Worm (Caenorhabditis elegans) whole organism, L4 larva: ENCODE results near the gene ulp-4.

Experiments
- F37D6.2 ChIP-seq: sonication (generic microtip); optimal IDR thresholded peaks from 2 replicates; lab custom pipeline; 2016; ENCODE audit warnings: mild to moderate bottlenecking, missing genetic modification characterization, missing compliant biosample characterization
- Y5F2A.4 ChIP-seq: fragments of 200-800 bp; sonication (Bioruptor generic); optimal IDR thresholded peaks from 2 replicates; lab custom pipeline; 2018; ENCODE audit warnings: mild to moderate bottlenecking, missing genetic modification characterization, missing compliant biosample characterization
- Y75B8A.6 ChIP-seq: fragments of 200-800 bp; sonication (Bioruptor generic); IDR thresholded peaks from 2 replicates; pipeline ENCODE4 v1.3.6; 2022; ENCODE audit warnings: missing genetic modification reagents, missing genetic modification characterization, missing compliant biosample characterization
- ZK337.2 ChIP-seq: fragments of 200-800 bp; sonication (Bioruptor generic); IDR thresholded peaks from 2 replicates; pipeline ENCODE4 v1.3.6; 2022; ENCODE audit warnings: missing genetic modification reagents, missing genetic modification characterization, missing compliant biosample characterization
- aha-1 ChIP-seq: fragments of 150-350 bp; peaks from one replicate; lab custom pipeline; 2014; ENCODE audit warnings: missing biosample characterization, missing genetic modification characterization
- aly-2 ChIP-seq: sonication (generic microtip); optimal IDR thresholded peaks from 2 replicates; lab custom pipeline; 2018; ENCODE audit warnings: missing biosample characterization, missing genetic modification characterization
- ama-1 ChIP-seq: fragments of 150-350 bp; optimal IDR thresholded peaks from 2 replicates; lab custom pipeline; 2014; ENCODE audit warnings: inconsistent platforms, mixed read lengths
- arid-1 ChIP-seq: fragments of 200-800 bp; sonication (Bioruptor generic); conservative IDR thresholded peaks from 2 replicates; pipeline ENCODE4 v1.3.6; 2022; ENCODE audit warnings: missing genetic modification reagents, missing genetic modification characterization, missing compliant biosample characterization
- attf-4 ChIP-seq: sonication (generic microtip); optimal IDR thresholded peaks from 3 replicates; lab custom pipeline; 2017; ENCODE audit warnings: missing biosample characterization, missing genetic modification characterization
- ceh-82 ChIP-seq: sonication (generic microtip); optimal IDR thresholded peaks from 2 replicates; lab custom pipeline; 2017; ENCODE audit warnings: missing biosample characterization, missing genetic modification characterization
- ces-1 ChIP-seq: fragments of 150-350 bp; sonication (generic microtip); optimal IDR thresholded peaks from 4 replicates; lab custom pipeline; 2014; ENCODE audit warnings: missing biosample characterization, missing genetic modification reagents, missing genetic modification characterization
- daf-12 ChIP-seq: fragments of 150-350 bp; optimal IDR thresholded peaks from 2 replicates; lab custom pipeline; 2014; ENCODE audit warnings: missing biosample characterization, missing genetic modification reagents, missing genetic modification characterization
- daf-8 ChIP-seq: fragments of 200-800 bp; sonication (Bioruptor generic); IDR thresholded peaks from 2 replicates; pipeline ENCODE4 v1.3.6; 2022; ENCODE audit warnings: missing genetic modification characterization, missing compliant biosample characterization
- dmd-6 ChIP-seq: fragments of 200-800 bp; sonication (Bioruptor generic); IDR thresholded peaks from 2 replicates; pipeline ENCODE4 v1.3.6; 2022; ENCODE audit warnings: missing genetic modification reagents, missing genetic modification characterization, missing compliant biosample characterization
- dmd-9 ChIP-seq: fragments of 200-800 bp; sonication (Bioruptor generic); IDR thresholded peaks from 2 replicates; pipeline ENCODE4 v1.3.6; 2022; ENCODE audit warnings: missing genetic modification reagents, missing genetic modification characterization, missing compliant biosample characterization
- duxl-1 ChIP-seq: sonication (generic microtip); optimal IDR thresholded peaks from 2 replicates; lab custom pipeline; 2016; ENCODE audit warnings: mild to moderate bottlenecking, missing genetic modification characterization, moderate library complexity, missing compliant biosample characterization; ENCODE audit not compliant: poor library complexity
- fkh-10 ChIP-seq: fragments of 150-350 bp; optimal IDR thresholded peaks from 2 replicates; lab custom pipeline; 2014; ENCODE audit warnings: missing biosample characterization, missing genetic modification reagents, missing genetic modification characterization
- fos-1 ChIP-seq: fragments of 150-350 bp; optimal IDR thresholded peaks from 2 replicates; lab custom pipeline; 2014; ENCODE audit warnings: missing biosample characterization, missing genetic modification characterization
- hlh-30 ChIP-seq: sonication (generic microtip); optimal IDR thresholded peaks from 2 replicates; lab custom pipeline; 2017; ENCODE audit warnings: antibody characterized with exemption, mild to moderate bottlenecking, missing genetic modification characterization, missing compliant biosample characterization; ENCODE audit not compliant: insufficient read depth
- hmg-1.1 ChIP-seq: fragments of 200-800 bp; sonication (Bioruptor generic); IDR thresholded peaks from 2 replicates; pipeline ENCODE4 v1.3.6; 2022; ENCODE audit warnings: missing genetic modification reagents, missing genetic modification characterization, missing compliant biosample characterization
- lin-13 ChIP-seq: fragments of 150-350 bp; optimal IDR thresholded peaks from 2 replicates; lab custom pipeline; 2014; ENCODE audit warnings: missing biosample characterization, missing genetic modification reagents, missing genetic modification characterization
- mes-2 ChIP-seq: sonication (generic microtip); optimal IDR thresholded peaks from 2 replicates; lab custom pipeline; 2016; ENCODE audit warnings: missing genotype, mild to moderate bottlenecking, missing genetic modification characterization, missing compliant biosample characterization; ENCODE audit not compliant: poor library complexity, severe bottlenecking
- mxl-2 ChIP-seq: fragments of 200-800 bp; sonication (Bioruptor generic); conservative IDR thresholded peaks from 2 replicates; pipeline ENCODE4 v1.3.6; 2022; ENCODE audit warnings: missing genetic modification reagents, missing genetic modification characterization, missing compliant biosample characterization
- mxl-3 ChIP-seq: fragments of 200-800 bp; sonication (Bioruptor generic); optimal IDR thresholded peaks from 2 replicates; lab custom pipeline; 2018; ENCODE audit warnings: mild to moderate bottlenecking, missing genetic modification characterization, missing compliant biosample characterization
- nhr-111 ChIP-seq: fragments of 200-800 bp; sonication (Bioruptor generic); optimal IDR thresholded peaks from 2 replicates; lab custom pipeline; 2018; ENCODE audit warnings: mild to moderate bottlenecking, missing genetic modification characterization, missing compliant biosample characterization
- nhr-25 ChIP-seq: sonication (generic microtip); optimal IDR thresholded peaks from 2 replicates; lab custom pipeline; 2017; ENCODE audit warnings: missing genetic modification characterization, mild to moderate bottlenecking, missing compliant biosample characterization, antibody characterized with exemption, moderate library complexity, borderline replicate concordance; ENCODE audit not compliant: insufficient read depth
- pqm-1 ChIP-seq: sonication (generic microtip); optimal IDR thresholded peaks from 2 replicates; lab custom pipeline; 2017; ENCODE audit warnings: missing biosample characterization, missing genetic modification characterization
- unc-62 ChIP-seq, 3 experiments: fragments of 150-350 bp in 1 of 3; sonication (generic microtip); optimal IDR thresholded peaks in 2 of 3; peaks in 1 of 3; 1 replicate in 1 of 3; 2 replicates in 2 of 3; lab custom pipeline; 2014 to 2017; ENCODE audit warnings: missing biosample characterization in 3 of 3, missing genetic modification characterization in 3 of 3, missing genetic modification reagents in 3 of 3, missing genotype in 1 of 3
- zfp-2 ChIP-seq: sonication (generic microtip); optimal IDR thresholded peaks from 2 replicates; lab custom pipeline; 2016; ENCODE audit warnings: mild to moderate bottlenecking, missing genetic modification characterization, missing compliant biosample characterization
- zfp-3 ChIP-seq: fragments of 200-800 bp; sonication (Bioruptor generic); conservative IDR thresholded peaks from 2 replicates; pipeline ENCODE4 v1.3.6; 2022; ENCODE audit warnings: missing genetic modification reagents, missing genetic modification characterization, missing compliant biosample characterization
- ztf-7 ChIP-seq: fragments of 150-350 bp; optimal IDR thresholded peaks from 2 replicates; lab custom pipeline; 2014; ENCODE audit warnings: missing biosample characterization, missing genetic modification characterization

The ulp-4 gene

DNA sequence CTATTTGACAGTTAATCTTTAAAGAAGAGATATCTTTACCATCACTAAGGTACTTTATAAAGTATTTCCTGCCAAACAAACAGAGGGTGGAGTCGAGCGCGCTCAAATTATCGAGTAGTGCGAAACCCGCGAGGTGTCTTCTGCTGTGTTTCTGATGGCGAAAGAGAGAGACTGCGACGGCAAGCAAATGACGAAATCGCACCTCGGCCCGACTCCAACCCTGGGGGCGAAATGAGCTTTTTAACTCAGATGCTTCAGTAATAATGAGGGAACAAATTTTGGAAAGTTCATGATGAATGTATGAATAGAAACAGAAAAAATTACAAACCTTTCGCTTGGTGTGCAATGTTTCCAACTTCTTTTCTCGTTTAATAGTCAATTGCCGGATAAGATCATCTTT, 38.2 kb upstream of the ulp-4 start (continued):
- TF ChIP-seq ces-1 (GFP tag; lab: Kevin White, UChicago) (no peak), Y5F2A.4 (no peak), ama-1 (lab: Kevin White, UChicago) (peak; percentile 93), hmg-1.1 (GFP tag; lab: Robert Waterston, UW) (0 out of 2 replicates have a peak, but pooled peaks have one; percentile 53)

DNA sequence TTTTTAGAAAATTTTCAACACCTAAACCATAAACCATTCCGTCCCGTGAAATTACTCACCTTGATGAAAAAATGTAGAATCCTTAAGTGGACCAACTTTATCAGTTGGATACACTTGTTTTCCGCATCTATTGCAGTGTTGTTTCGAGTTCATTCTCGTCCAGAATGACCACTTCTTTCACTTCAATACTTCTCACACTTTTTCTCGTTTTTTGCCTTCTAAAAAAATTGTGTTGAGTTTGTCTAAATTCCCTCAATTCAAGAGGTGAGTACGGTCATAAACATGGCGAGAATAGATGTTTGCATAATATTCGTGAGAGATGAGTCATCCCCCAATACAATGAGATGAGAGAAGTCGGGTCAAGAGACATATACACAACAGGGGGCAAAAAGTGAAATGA, 37.2 kb upstream of the ulp-4 start, which contains the start of gene ltd-1:
Gene ltd-1, minus strand, starts transcription at position 218 of the 400 bp plus-strand sequence.
- TF ChIP-seq daf-12 (tag; lab: Kevin White, UChicago) (no peak), aha-1 (peak; percentile 58), pqm-1 (tag; lab: Kevin White, UChicago) (no peak), arid-1 (GFP tag; lab: Robert Waterston, UW) (no peak), nhr-25 (no peak), mxl-3 (GFP tag; lab: Kevin White, UChicago) (no peak), ceh-82 (tag; lab: Kevin White, UChicago) (no peak)
- TF ChIP-seq, all 104 proteins: peak for 1

DNA sequence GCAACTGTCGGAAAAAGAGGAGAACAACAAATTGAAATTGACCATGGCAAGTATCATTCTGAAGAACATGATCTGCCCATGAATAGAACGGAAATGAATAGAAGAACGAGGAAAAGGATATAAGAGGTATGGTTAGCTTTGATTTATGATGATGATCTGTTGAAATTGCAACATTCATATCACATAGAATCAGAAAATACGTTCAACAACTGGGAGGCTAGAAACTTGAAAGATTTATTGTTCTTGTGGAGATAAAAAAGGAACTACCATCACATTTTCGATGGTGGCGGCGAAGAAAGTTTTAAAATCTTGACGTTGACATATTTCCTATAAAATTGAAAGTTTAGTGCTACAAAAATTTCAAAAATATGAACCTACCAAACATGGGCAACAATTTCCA, 36.5 kb upstream of the ulp-4 start:
- TF ChIP-seq aha-1 (peak; percentile 93), zfp-2 (tag; lab: Kevin White, UChicago) (no peak), nhr-111 (GFP tag; lab: Kevin White, UChicago) (no peak), mxl-2 (GFP tag; lab: Robert Waterston, UW) (no peak)
- TF ChIP-seq, all 104 proteins: peak for 1

DNA sequence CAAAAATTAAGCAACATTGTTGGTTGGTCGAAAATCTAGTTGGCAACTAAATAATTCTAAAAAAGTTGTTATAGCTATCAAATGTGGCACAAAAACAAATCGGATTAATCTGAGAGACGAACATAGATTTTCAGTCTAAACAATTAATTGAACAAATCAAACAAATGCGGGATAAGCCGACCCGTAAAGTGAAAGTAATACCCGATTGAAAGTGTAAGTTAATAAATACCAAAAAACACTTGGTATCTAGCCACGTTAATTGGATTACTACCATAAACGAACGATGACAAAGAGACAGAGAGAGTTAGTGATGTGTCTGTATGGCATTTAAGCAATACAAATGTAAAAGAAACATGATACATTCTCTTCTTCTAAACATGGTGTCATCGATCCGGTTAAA, 35.8 kb upstream of the ulp-4 start:
- TF ChIP-seq fos-1 (tag; lab: Kevin White, UChicago) (no peak), ztf-7 (tag; lab: Kevin White, UChicago) (no peak), aly-2 (no peak), Y75B8A.6 (GFP tag; lab: Robert Waterston, UW) (no peak), duxl-1 (tag; lab: Kevin White, UChicago) (no peak), dmd-6 (GFP tag; lab: Robert Waterston, UW) (no peak), lin-13 (GFP tag; lab: Kevin White, UChicago) (no peak)

DNA sequence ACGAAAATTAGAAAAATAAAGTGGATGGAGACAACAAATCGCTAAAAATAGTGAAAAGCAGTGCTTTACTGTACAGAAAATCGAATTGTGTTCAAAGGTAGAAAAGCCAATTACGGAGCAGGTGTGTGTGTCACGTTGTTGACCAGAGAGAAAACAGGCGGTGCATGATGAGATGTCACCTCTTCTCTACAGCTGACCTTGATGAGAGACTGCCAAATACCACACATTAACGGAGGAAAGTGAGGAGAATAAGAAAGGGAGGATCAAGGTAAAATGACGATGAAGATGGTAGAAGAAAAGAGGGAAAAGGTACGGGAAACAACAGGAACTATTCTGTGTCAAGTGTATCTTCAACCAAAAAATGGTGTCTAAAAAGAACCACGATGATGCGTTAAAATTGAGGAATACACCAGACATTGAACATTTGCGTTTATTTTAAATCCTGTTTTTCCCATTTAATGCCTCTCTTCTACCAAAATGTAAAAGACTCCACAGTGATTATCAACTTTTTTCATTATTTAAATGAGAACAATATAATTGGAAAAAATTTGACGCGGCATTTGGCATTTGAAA, 30.5 kb upstream of the ulp-4 start:
- no peak for TF ChIP-seq mes-2
- TF ChIP-seq unc-62 (GFP tag; optimal IDR thresholded peaks at IDR 0.05 in 1 of 2; lab: Kevin White, UChicago) = peak in 1 of 2 experiments; percentile 83
- no peak for TF ChIP-seq unc-62 (tag; optimal IDR thresholded peaks at IDR 0.05; lab: Kevin White, UChicago)
- TF ChIP-seq nhr-25 = peak; percentile 59
- peak; percentile 43 for TF ChIP-seq hlh-30 (tag; lab: Kevin White, UChicago)
- TF ChIP-seq, all 104 proteins: peak for 3

DNA sequence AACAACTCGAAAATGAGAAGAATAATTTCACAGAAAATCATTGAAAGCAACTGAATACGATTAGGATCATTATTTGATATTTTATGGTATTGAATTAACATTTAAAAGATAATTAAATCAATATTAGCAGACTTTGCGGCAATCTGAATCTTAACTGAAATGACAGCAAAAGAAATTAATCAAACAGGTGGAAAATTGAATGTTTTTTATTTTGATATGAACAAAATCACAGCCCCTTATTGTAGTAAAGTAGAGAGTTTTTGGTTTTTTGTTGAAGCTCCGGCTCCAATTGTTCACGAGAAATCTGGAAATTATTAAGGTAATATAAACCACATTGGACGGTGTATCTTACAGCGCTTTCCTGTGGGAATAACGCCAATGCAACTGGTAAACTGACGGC, 27.7 kb upstream of the ulp-4 start, which contains the start of gene sre-2:
Gene sre-2, minus strand, starts transcription at position 101 of the 400 bp plus-strand sequence.
- TF ChIP-seq attf-4 = no peak
- TF ChIP-seq mxl-2 (GFP tag; lab: Robert Waterston, UW) = no peak
- TF ChIP-seq fkh-10 = no peak
- TF ChIP-seq F37D6.2 (tag; lab: Kevin White, UChicago) = no peak
- TF ChIP-seq dmd-9 (GFP tag; lab: Robert Waterston, UW) = no peak
- TF ChIP-seq daf-8 (GFP tag; lab: Robert Waterston, UW) = no peak
- TF ChIP-seq ZK337.2 (GFP tag; lab: Robert Waterston, UW) = no peak
- TF ChIP-seq zfp-3 = no peak
- TF ChIP-seq, all 104 proteins: peak for 0
